Fruit fly (Drosophila melanogaster): Measurements from ENCODE around the gene CG31358.

Gene CG31358

DNA sequence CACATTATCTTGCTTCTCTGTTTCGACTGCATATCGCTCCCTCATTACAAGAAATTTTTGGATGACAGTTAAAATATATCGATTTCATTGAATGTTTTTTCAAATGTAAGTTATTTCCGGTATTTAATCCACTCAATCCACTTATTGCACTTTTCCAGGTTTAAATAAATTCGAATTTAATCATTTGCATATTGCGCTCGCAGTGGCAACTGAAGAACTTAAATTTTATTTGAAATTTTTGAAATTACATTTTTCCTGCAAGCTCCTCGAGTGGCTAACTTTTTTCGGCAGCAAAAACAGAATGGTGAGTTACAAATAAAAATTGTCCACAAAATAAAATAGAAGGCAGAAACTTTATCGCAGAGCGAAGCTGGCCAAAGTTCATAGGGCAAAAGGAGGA, at the start of gene CG31358, which contains the start of the genes CG42504 and CG42505:
Gene CG31358, minus strand, starts transcription at position 101 of the 400 bp plus-strand sequence.
Gene CG42504, minus strand, starts transcription at position 101 of the 400 bp plus-strand sequence.
Gene CG42505, minus strand, starts transcription at position 101 of the 400 bp plus-strand sequence.
- TF ChIP-seq h (GFP tag; optimal IDR thresholded peaks at IDR 0.05) (no peak), N (GFP tag; optimal IDR thresholded peaks at IDR 0.05) (no peak), dmrt93B (GFP tag; optimal IDR thresholded peaks at IDR 0.05) (no peak), sage (GFP tag; optimal IDR thresholded peaks at IDR 0.05) (no peak), sv (GFP tag; optimal IDR thresholded peaks at IDR 0.05) (no peak), Jra (GFP tag; optimal IDR thresholded peaks at IDR 0.05) (no peak), Hr83 (GFP tag; optimal IDR thresholded peaks at IDR 0.05; ENCODE audit: poor library complexity, severe bottlenecking) (no peak), Myc (optimal IDR thresholded peaks at IDR 0.05) (no peak), Dif (GFP tag; optimal IDR thresholded peaks at IDR 0.05; ENCODE audit: partially characterized antibody) (no peak), tai (GFP tag; optimal IDR thresholded peaks at IDR 0.05) (no peak), pan (optimal IDR thresholded peaks at IDR 0.05) (no peak)

DNA sequence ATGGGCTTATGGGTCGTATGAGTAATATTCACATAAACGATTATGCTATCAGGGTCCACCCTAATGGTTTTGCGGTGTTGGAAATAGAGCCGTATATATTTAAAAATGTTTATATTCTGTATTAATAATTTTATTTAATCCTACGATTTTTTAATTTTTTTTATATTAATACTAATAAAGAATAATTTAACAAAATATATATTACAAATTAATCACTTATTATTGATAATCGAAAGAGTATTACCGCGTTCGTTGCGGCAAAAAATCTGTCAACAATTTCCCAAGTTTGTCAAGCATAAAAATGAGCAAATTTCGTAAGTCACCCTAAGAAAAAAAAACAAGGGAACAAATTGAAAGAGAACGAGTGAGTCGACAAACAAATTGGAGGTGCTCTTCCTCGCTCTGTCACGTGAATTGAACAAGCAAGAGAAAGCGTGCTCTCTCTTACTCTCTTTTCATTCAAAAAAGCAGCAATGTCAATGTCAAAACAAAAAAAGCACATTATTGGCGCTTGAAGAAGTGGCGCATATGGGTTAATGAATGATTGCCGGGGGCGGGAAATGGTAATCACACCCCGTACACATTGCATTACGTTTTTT, 48.9 kb upstream of the CG31358 start:
- no peak for TF ChIP-seq Dfd (GFP tag; optimal IDR thresholded peaks at IDR 0.05)
- peak; percentile 3 for TF ChIP-seq Dif (GFP tag; optimal IDR thresholded peaks at IDR 0.05; ENCODE audit: partially characterized antibody)

DNA sequence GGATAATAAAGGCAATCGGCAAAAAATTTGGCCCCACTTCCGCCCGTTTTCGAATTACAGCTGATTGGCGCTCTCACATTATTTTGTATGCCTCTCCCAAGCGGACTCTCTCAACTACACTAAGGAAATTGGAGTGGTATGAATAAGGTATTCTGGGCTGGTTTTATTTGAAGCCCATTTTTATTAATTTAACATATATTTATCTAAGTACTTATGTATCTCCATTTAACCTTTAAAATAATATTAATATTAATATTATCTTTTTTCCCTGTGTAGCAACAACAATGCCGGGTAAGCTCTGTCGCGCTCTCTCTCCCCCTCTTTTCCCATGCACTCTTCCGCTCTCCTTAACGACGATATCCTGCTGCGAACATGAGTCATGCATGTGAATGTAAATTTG, 47.4 kb upstream of the CG31358 start:
- no peak for TF ChIP-seq dsf (GFP tag; optimal IDR thresholded peaks at IDR 0.05; ENCODE audit: borderline replicate concordance)
- peak; percentile 43 for TF ChIP-seq br (GFP tag; optimal IDR thresholded peaks at IDR 0.05)
- TF ChIP-seq Abd-B (GFP tag; optimal IDR thresholded peaks at IDR 0.05), result no peak
- peak; percentile 52 for TF ChIP-seq sage (GFP tag; optimal IDR thresholded peaks at IDR 0.05)
- no peak for TF ChIP-seq Dfd (GFP tag; optimal IDR thresholded peaks at IDR 0.05)
- no peak for TF ChIP-seq N (GFP tag; optimal IDR thresholded peaks at IDR 0.05)
- TF ChIP-seq usp (GFP tag; optimal IDR thresholded peaks at IDR 0.05), result no peak
- TF ChIP-seq h (GFP tag; optimal IDR thresholded peaks at IDR 0.05), result peak; percentile 78
- TF ChIP-seq HLH106 (tag; optimal IDR thresholded peaks at IDR 0.05), result peak; percentile 93
- peak; percentile 70 for TF ChIP-seq dmrt93B (GFP tag; optimal IDR thresholded peaks at IDR 0.05)
- no peak for TF ChIP-seq tai (GFP tag; optimal IDR thresholded peaks at IDR 0.05)
- no peak for TF ChIP-seq lola (GFP tag; optimal IDR thresholded peaks at IDR 0.05)
- peak; percentile 68 for TF ChIP-seq psq (GFP tag; optimal IDR thresholded peaks at IDR 0.05)
- no peak for TF ChIP-seq jim (GFP tag; optimal IDR thresholded peaks at IDR 0.05)
- TF ChIP-seq OdsH (GFP tag; optimal IDR thresholded peaks at IDR 0.05), result peak; percentile 68
- no peak for TF ChIP-seq Jra (GFP tag; optimal IDR thresholded peaks at IDR 0.05)
- TF ChIP-seq dl (GFP tag; optimal IDR thresholded peaks at IDR 0.05; ENCODE audit: insufficient read depth in 1 of 2, partially characterized antibody in 2 of 2), result no peak
- peak; percentile 56 for TF ChIP-seq Hnf4 (GFP tag; optimal IDR thresholded peaks at IDR 0.05)
- TF ChIP-seq GATAd (GFP tag; optimal IDR thresholded peaks at IDR 0.05), result no peak
- TF ChIP-seq fru (GFP tag; optimal IDR thresholded peaks at IDR 0.05), result peak; percentile 72
- no peak for TF ChIP-seq CrebA (GFP tag; optimal IDR thresholded peaks at IDR 0.05; ENCODE audit: borderline replicate concordance)
- TF ChIP-seq ey (GFP tag; optimal IDR thresholded peaks at IDR 0.05), result peak; percentile 5
- TF ChIP-seq woc (GFP tag; optimal IDR thresholded peaks at IDR 0.05), result peak; percentile 21
- peak; percentile 75 for TF ChIP-seq CG9705 (GFP tag; optimal IDR thresholded peaks at IDR 0.05)
- no peak for TF ChIP-seq Hr83 (GFP tag; optimal IDR thresholded peaks at IDR 0.05; ENCODE audit: poor library complexity, severe bottlenecking)
- peak; percentile 47 for TF ChIP-seq brk (GFP tag; optimal IDR thresholded peaks at IDR 0.05)
- peak; percentile 82 for TF ChIP-seq rgr (GFP tag; optimal IDR thresholded peaks at IDR 0.05)
- no peak for TF ChIP-seq pan (optimal IDR thresholded peaks at IDR 0.05)
- TF ChIP-seq foxo (GFP tag; optimal IDR thresholded peaks at IDR 0.05), result peak in 1 of 2 experiments; percentile 80
- TF ChIP-seq sv (GFP tag; optimal IDR thresholded peaks at IDR 0.05), result no peak
- TF ChIP-seq Sp1 (GFP tag; optimal IDR thresholded peaks at IDR 0.05), result peak; percentile 84
- TF ChIP-seq Hr78 (GFP tag; optimal IDR thresholded peaks at IDR 0.05), result no peak
- TF ChIP-seq Rel (GFP tag; optimal IDR thresholded peaks at IDR 0.05), result no peak
- peak; percentile 64 for TF ChIP-seq Rel (tag; optimal IDR thresholded peaks at IDR 0.05)
